Fruit fly (Drosophila melanogaster): Measurements from ENCODE around the gene CG11590.

Gene CG11590

DNA sequence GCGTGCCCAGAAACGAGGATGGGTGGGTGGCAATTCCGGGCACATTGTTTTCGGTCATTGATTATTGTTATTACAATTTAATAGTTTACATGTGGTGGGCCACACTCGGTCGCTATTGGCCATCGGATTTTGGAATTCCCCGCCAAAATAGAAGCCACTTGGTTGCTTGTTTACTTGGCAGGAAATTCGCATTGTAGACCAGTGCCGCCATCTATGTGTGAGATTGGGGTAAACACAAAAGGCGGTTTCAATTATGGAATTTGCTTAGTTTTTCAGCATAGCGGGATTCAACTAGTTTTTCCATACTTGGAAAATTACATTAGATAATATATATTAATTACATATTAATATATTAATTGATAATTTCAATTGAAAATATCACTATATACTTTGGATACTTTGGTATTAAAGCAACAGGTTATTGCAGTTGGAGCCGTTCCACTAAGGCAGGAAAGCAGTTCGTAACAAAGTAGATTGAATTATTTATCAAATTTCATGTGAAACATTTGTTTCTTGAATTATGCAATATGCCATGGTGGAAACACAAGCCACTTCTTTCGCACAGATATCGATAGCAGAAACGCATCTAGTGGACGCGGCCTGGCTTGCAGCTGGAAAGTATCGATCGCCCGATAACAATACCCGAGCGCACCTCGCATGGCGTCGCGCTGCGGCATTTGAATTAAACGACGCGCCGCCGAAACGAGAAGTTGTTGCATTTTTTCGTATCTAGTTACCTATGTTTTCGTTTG, 47.2 kb downstream of the CG11590 start, which contains the start of gene mud (continued):
- TF ChIP-seq Pdp1 (GFP tag; optimal IDR thresholded peaks at IDR 0.05), result peak in 1 of 2 experiments; percentile 98
- TF ChIP-seq Side (GFP tag; optimal IDR thresholded peaks at IDR 0.05), result no peak
- peak; percentile 77 for TF ChIP-seq HLH4C (GFP tag; IDR thresholded peaks at IDR 0.05; ENCODE audit: partially characterized antibody)
- TF ChIP-seq insv (GFP tag; optimal IDR thresholded peaks at IDR 0.05), result peak in 1 of 2 experiments; percentile 14
- peak; percentile 74 for TF ChIP-seq ato (GFP tag; IDR thresholded peaks at IDR 0.05; ENCODE audit: partially characterized antibody)
- no peak for TF ChIP-seq CG8478 (optimal IDR thresholded peaks at IDR 0.05)
- peak; percentile 79 for TF ChIP-seq phol (tag; optimal IDR thresholded peaks at IDR 0.05)
- TF ChIP-seq Hand (GFP tag; optimal IDR thresholded peaks at IDR 0.05), result no peak
- TF ChIP-seq CG10366 (GFP tag; IDR thresholded peaks at IDR 0.05), result peak; percentile 14; the same call in 1 of the 2 replicates
- no peak for TF ChIP-seq CG12744 (GFP tag; optimal IDR thresholded peaks at IDR 0.05)
- no peak for TF ChIP-seq CG18599 (GFP tag; optimal IDR thresholded peaks at IDR 0.05)
- no peak for TF ChIP-seq CG12155 (GFP tag; optimal IDR thresholded peaks at IDR 0.05)
- peak; percentile 77 for TF ChIP-seq bbx (GFP tag; IDR thresholded peaks at IDR 0.05; ENCODE audit: partially characterized antibody)
- TF ChIP-seq trem (tag; optimal IDR thresholded peaks at IDR 0.05), result peak; percentile 66
- no peak for TF ChIP-seq Usf (GFP tag; optimal IDR thresholded peaks at IDR 0.05)
- TF ChIP-seq fd102C (GFP tag; optimal IDR thresholded peaks at IDR 0.05), result no peak
- peak; percentile 84 for TF ChIP-seq CG17802 (tag; optimal IDR thresholded peaks at IDR 0.05)
- no peak for TF ChIP-seq CG14050 (GFP tag; IDR thresholded peaks at IDR 0.05)
- TF ChIP-seq CG12391 (tag; optimal IDR thresholded peaks at IDR 0.05), result peak; percentile 58
- TF ChIP-seq CG15073 (GFP tag; optimal IDR thresholded peaks at IDR 0.05), result no peak
- no peak for TF ChIP-seq lbe (GFP tag; optimal IDR thresholded peaks at IDR 0.05)
- TF ChIP-seq CG4707 (GFP tag; optimal IDR thresholded peaks at IDR 0.05), result no peak
- TF ChIP-seq pan (optimal IDR thresholded peaks at IDR 0.05), result no peak
- peak in 1 of 2 experiments; percentile 21 for TF ChIP-seq pan (GFP tag; optimal IDR thresholded peaks at IDR 0.05 in 1 of 2, IDR thresholded peaks at IDR 0.05 in 1 of 2)
- TF ChIP-seq chm (GFP tag; IDR thresholded peaks at IDR 0.05), result no peak
- TF ChIP-seq pnt (GFP tag; optimal IDR thresholded peaks at IDR 0.05), result no peak
- TF ChIP-seq disco-r (GFP tag; optimal IDR thresholded peaks at IDR 0.05), result no peak
- no peak for TF ChIP-seq CG8281 (tag; optimal IDR thresholded peaks at IDR 0.05)
- TF ChIP-seq CG13296 (GFP tag; optimal IDR thresholded peaks at IDR 0.05), result no peak
- TF ChIP-seq pfk (GFP tag; optimal IDR thresholded peaks at IDR 0.05), result no peak
- 0 out of 3 replicates have a peak, but pooled peaks have one; percentile 9 for TF ChIP-seq zfh1 (GFP tag; IDR thresholded peaks at IDR 0.05)
- no peak for TF ChIP-seq CG6854 (GFP tag; optimal IDR thresholded peaks at IDR 0.05)
- no peak for TF ChIP-seq gcm2 (GFP tag; optimal IDR thresholded peaks at IDR 0.05)
- no peak for TF ChIP-seq Trl (optimal IDR thresholded peaks at IDR 0.05)
- TF ChIP-seq Trl (GFP tag; optimal IDR thresholded peaks at IDR 0.05), result no peak
- no peak for TF ChIP-seq CHES-1-like (GFP tag; optimal IDR thresholded peaks at IDR 0.05)
- no peak for TF ChIP-seq sd (tag; optimal IDR thresholded peaks at IDR 0.05)
- TF ChIP-seq CG7786 (GFP tag; optimal IDR thresholded peaks at IDR 0.05), result no peak
- TF ChIP-seq Dip2 (GFP tag; IDR thresholded peaks at IDR 0.05), result peak; percentile 86
- TF ChIP-seq sqz (GFP tag; optimal IDR thresholded peaks at IDR 0.05), result no peak
- no peak for TF ChIP-seq CG4730 (GFP tag; IDR thresholded peaks at IDR 0.05)
- TF ChIP-seq unpg (GFP tag; optimal IDR thresholded peaks at IDR 0.05), result no peak
- no peak for TF ChIP-seq MESR4 (GFP tag; optimal IDR thresholded peaks at IDR 0.05)
- no peak for TF ChIP-seq CG13123 (GFP tag; optimal IDR thresholded peaks at IDR 0.05)
- no peak for TF ChIP-seq Stat92E (GFP tag; optimal IDR thresholded peaks at IDR 0.05)
- no peak for TF ChIP-seq CG10147 (GFP tag; optimal IDR thresholded peaks at IDR 0.05)
- TF ChIP-seq zfh2 (GFP tag; optimal IDR thresholded peaks at IDR 0.05), result peak; percentile 20
- TF ChIP-seq CG3726 (GFP tag; IDR thresholded peaks at IDR 0.05), result no peak
- no peak for TF ChIP-seq CG1792 (GFP tag; optimal IDR thresholded peaks at IDR 0.05)
- no peak for TF ChIP-seq cg (GFP tag; optimal IDR thresholded peaks at IDR 0.05)

Measured in whole organism, embryonic.